Fruit fly (Drosophila melanogaster) whole organism, adult: Measurements from ENCODE around the gene CG3638.

ENCODE experiments used
- CG11617 ChIP-seq: fragments of 200-800 bp; sonication (Bioruptor generic); optimal IDR thresholded peaks from 2 replicates; lab custom pipeline; 2017; ENCODE audit warnings: mild to moderate bottlenecking, missing biosample characterization, missing genetic modification reagents, missing genetic modification characterization
- CG12768 ChIP-seq: fragments of 200-800 bp; sonication (Bioruptor generic); optimal IDR thresholded peaks from 2 replicates; lab custom pipeline; 2017; ENCODE audit warnings: missing biosample characterization, missing genetic modification characterization, mild to moderate bottlenecking, moderate library complexity, missing genetic modification reagents
- CG14711 ChIP-seq: fragments of 200-800 bp; sonication (Bioruptor generic); optimal IDR thresholded peaks from 2 replicates; lab custom pipeline; 2018; ENCODE audit warnings: missing biosample characterization, mild to moderate bottlenecking, missing genetic modification characterization, moderate library complexity
- CG1620 ChIP-seq: fragments of 200-800 bp; sonication (Bioruptor generic); optimal IDR thresholded peaks from 2 replicates; lab custom pipeline; 2016; ENCODE audit warnings: missing biosample characterization, missing genetic modification characterization
- CG33017 ChIP-seq: fragments of 200-800 bp; sonication (Bioruptor generic); optimal IDR thresholded peaks from 2 replicates; lab custom pipeline; 2018; ENCODE audit warnings: missing biosample characterization, mild to moderate bottlenecking, missing genetic modification characterization, moderate library complexity
- CG5204 ChIP-seq: fragments of 200-800 bp; sonication (Bioruptor generic); optimal IDR thresholded peaks from 2 replicates; lab custom pipeline; 2016; ENCODE audit warnings: missing biosample characterization, missing genetic modification characterization
- CG7045 ChIP-seq: fragments of 200-800 bp; sonication (Bioruptor generic); optimal IDR thresholded peaks from 2 replicates; lab custom pipeline; 2017; ENCODE audit warnings: missing biosample characterization, mild to moderate bottlenecking, missing genetic modification characterization
- CG7101 ChIP-seq: fragments of 200-800 bp; sonication (Bioruptor generic); optimal IDR thresholded peaks from 2 replicates; lab custom pipeline; 2018; ENCODE audit warnings: missing biosample characterization, mild to moderate bottlenecking, missing genetic modification characterization, moderate library complexity
- Clk ChIP-seq: fragments of 200-800 bp; sonication (Bioruptor generic); optimal IDR thresholded peaks from 2 replicates; lab custom pipeline; 2017; ENCODE audit warnings: missing biosample characterization, missing genetic modification characterization
- Crg-1 ChIP-seq: fragments of 200-800 bp; sonication (Bioruptor generic); optimal IDR thresholded peaks from 2 replicates; lab custom pipeline; 2016; ENCODE audit warnings: missing biosample characterization, missing genetic modification characterization
- Hr96 ChIP-seq: fragments of 200-800 bp; sonication (Bioruptor generic); optimal IDR thresholded peaks from 2 replicates; lab custom pipeline; 2016; ENCODE audit warnings: missing biosample characterization, missing genetic modification characterization
- Mnt ChIP-seq: fragments of 200-800 bp; sonication (Bioruptor generic); optimal IDR thresholded peaks from 2 replicates; lab custom pipeline; 2016; ENCODE audit warnings: missing biosample characterization, mild to moderate bottlenecking, missing genetic modification characterization
- bab1 ChIP-seq: fragments of 200-800 bp; sonication (Bioruptor generic); optimal IDR thresholded peaks from 3 replicates; lab custom pipeline; 2019; ENCODE audit warnings: missing biosample characterization, mild to moderate bottlenecking, missing genetic modification characterization, moderate library complexity
- cic ChIP-seq: fragments of 200-800 bp; sonication (Bioruptor generic); optimal IDR thresholded peaks from 2 replicates; lab custom pipeline; 2017; ENCODE audit warnings: missing biosample characterization, mild to moderate bottlenecking, missing genetic modification characterization, moderate library complexity
- cnc ChIP-seq, 2 experiments: fragments of >200 bp; optimal IDR thresholded peaks; 2 replicates each; lab custom pipeline; 2017
- kay ChIP-seq: fragments of 200-800 bp; sonication (Bioruptor generic); peaks from one replicate; lab custom pipeline; 2016; ENCODE audit warnings: missing biosample characterization, missing genetic modification characterization, borderline replicate concordance
- ovo ChIP-seq: fragments of 200-800 bp; sonication (Bioruptor generic); optimal IDR thresholded peaks from 2 replicates; lab custom pipeline; 2016; ENCODE audit warnings: missing biosample characterization, missing genetic modification characterization
- pad ChIP-seq: fragments of 200-800 bp; sonication (Bioruptor generic); optimal IDR thresholded peaks from 3 replicates; lab custom pipeline; 2017; ENCODE audit warnings: missing biosample characterization, missing genetic modification characterization, mild to moderate bottlenecking, moderate library complexity, missing genetic modification reagents
- tj ChIP-seq: fragments of 200-800 bp; sonication (Bioruptor generic); optimal IDR thresholded peaks from 3 replicates; lab custom pipeline; 2017; ENCODE audit warnings: missing biosample characterization, mild to moderate bottlenecking, missing genetic modification characterization, moderate library complexity
- toe ChIP-seq: fragments of 200-800 bp; sonication (Bioruptor generic); optimal IDR thresholded peaks from 2 replicates; lab custom pipeline; 2016; ENCODE audit warnings: missing biosample characterization, missing genetic modification characterization

CG3638 gene

DNA sequence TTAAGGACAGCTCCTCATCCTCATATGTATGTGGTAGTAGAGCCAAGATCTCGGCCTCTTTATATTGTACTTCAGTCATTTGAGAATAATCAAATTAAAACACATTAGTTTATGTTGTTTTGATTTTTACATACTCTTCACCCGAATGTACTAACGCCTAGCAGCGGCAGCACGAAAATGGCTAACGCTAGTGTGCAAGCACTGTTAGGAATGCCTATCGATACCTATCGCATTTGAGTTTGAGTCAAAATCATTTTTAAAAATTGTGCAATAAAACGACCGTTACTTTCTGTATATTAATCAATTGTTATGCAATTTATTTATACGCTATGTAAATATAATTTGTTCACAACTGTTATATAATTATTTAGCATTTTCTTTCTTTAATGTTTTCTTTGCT is 21.5 kb downstream of the CG3638 start, which contains the start of gene CG11398:
Gene CG11398 (minus strand): TSS at position 157 of the 400 bp plus-strand sequence.
- TF ChIP-seq CG7101 (tag; lab: Kevin White, UChicago) (no peak), cic (GFP tag; lab: Kevin White, UChicago) (peak; percentile 2), pad (GFP tag; lab: Kevin White, UChicago) (no peak), Mnt (GFP tag; lab: Kevin White, UChicago) (no peak), bab1 (GFP tag; lab: Kevin White, UChicago) (peak; percentile 40), Crg-1 (GFP tag; lab: Kevin White, UChicago) (no peak)

DNA sequence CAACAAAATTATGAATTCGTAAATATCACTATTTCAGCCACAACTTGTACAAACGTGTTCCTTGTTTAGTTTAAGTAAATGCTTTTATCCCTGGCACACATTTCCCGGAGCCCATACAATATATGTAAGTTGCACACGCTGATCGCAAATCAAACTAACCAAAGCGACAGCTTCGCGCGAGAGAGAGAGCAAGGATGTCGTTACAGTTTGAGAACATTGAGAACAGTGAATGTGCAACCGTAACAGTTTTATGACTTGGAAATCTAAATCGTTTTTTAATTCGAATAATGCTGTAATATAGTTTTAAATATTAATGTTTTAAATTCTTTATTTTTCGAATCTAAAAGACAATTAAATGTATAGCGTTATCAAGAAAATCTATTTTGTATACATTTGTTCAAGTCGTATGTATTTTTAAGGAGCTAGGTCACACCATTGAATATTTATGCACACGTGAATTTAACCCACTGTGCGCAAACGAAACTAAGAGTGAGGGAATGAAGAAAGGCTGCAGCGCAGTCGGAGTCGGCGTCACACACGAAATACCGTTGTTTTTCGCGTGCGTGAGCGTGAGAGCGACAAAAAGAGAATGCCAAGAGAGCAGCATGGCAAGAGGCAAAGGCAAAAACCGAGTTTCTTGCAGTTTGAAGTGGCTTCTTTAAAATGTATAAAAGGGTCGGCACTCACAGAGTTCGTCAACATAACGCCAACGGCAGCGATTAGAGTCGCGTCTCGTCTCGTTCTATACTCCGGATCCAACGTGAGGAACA is 27.0 kb downstream of the CG3638 start, which contains the start of gene CG11382:
Gene CG11382 (plus strand): TSS at position 720 of the 770 bp plus-strand sequence.
- no peak for TF ChIP-seq Clk (GFP tag; lab: Kevin White, UChicago)
- TF ChIP-seq Crg-1 (GFP tag; lab: Kevin White, UChicago): no peak
- no peak for TF ChIP-seq kay (GFP tag; lab: Kevin White, UChicago)
- TF ChIP-seq Mnt (GFP tag; lab: Kevin White, UChicago): no peak
- no peak for TF ChIP-seq cic (GFP tag; lab: Kevin White, UChicago)
- no peak for TF ChIP-seq CG11617 (GFP tag; lab: Kevin White, UChicago)
- no peak for TF ChIP-seq CG33017 (tag; lab: Kevin White, UChicago)
- TF ChIP-seq bab1 (GFP tag; lab: Kevin White, UChicago): no peak
- TF ChIP-seq CG1620 (GFP tag; lab: Kevin White, UChicago): no peak
- no peak for TF ChIP-seq CG14711 (tag; lab: Kevin White, UChicago)
- TF ChIP-seq CG12768 (GFP tag; lab: Kevin White, UChicago): no peak
- TF ChIP-seq CG5204 (GFP tag; lab: Kevin White, UChicago): no peak

DNA sequence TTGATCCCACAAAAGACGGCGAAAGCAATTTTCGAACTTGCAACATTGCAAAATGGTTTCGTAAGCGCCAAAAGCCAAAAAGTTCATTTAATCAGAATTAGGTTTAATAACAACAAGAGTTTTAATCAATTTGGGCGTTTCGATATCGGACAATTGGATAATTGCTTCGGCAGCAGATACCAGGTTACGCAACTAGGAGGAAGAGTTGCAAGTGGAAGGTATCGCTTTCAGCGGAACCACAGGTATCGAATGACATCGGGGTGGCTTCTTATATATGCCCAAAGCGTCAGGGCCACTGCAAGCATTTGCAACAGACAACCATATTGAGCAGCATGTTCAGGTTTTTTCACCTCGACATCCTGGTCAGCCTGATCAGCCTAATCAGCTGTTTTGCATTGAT is 30.0 kb downstream of the CG3638 start, which contains the start of gene CG14624:
Gene CG14624 (plus strand): TSS at position 301 of the 400 bp plus-strand sequence.
- no peak for TF ChIP-seq cic (GFP tag; lab: Kevin White, UChicago)
- TF ChIP-seq CG12768 (GFP tag; lab: Kevin White, UChicago): no peak
- TF ChIP-seq tj (GFP tag; lab: Kevin White, UChicago): peak; percentile 57
- no peak for TF ChIP-seq bab1 (GFP tag; lab: Kevin White, UChicago)
- TF ChIP-seq Mnt (GFP tag; lab: Kevin White, UChicago): no peak
- no peak for TF ChIP-seq Clk (GFP tag; lab: Kevin White, UChicago)
- no peak for TF ChIP-seq pad (GFP tag; lab: Kevin White, UChicago)

DNA sequence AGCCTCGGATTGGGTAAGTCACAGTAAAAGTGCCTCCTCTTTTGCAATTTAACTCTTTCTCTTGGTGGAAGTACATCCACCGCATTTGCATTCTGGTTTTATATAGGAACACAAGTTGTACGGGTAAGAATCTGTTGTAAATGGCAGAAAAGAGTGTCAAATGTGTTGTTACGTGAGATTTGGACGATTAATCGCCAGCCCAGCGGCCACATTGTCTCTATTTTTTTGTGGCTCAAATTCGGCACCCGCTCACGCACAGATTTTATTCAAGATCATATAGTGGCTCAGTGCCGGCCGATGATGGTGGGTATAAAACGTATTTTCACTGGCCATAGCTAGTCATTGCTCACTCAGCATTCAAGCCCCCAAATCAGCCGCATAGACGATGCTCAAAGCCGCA is 33.0 kb downstream of the CG3638 start, which contains the start of gene CG11381:
Gene CG11381 (plus strand): TSS at position 301 of the 400 bp plus-strand sequence.
- TF ChIP-seq toe (GFP tag; lab: Kevin White, UChicago) (no peak), CG5204 (GFP tag; lab: Kevin White, UChicago) (no peak), CG12768 (GFP tag; lab: Kevin White, UChicago) (no peak), CG11617 (GFP tag; lab: Kevin White, UChicago) (no peak), Crg-1 (GFP tag; lab: Kevin White, UChicago) (no peak), cnc (optimal IDR thresholded peaks at IDR 0.05; lab: Kevin White, UChicago) (no peak), tj (GFP tag; lab: Kevin White, UChicago) (no peak), Clk (GFP tag; lab: Kevin White, UChicago) (no peak), CG14711 (tag; lab: Kevin White, UChicago) (no peak), CG7101 (tag; lab: Kevin White, UChicago) (no peak), CG1620 (GFP tag; lab: Kevin White, UChicago) (no peak), CG33017 (tag; lab: Kevin White, UChicago) (no peak), pad (GFP tag; lab: Kevin White, UChicago) (no peak), ovo (no peak), CG7045 (GFP tag; lab: Kevin White, UChicago) (no peak), kay (GFP tag; lab: Kevin White, UChicago) (no peak), bab1 (GFP tag; lab: Kevin White, UChicago) (no peak), Hr96 (no peak), cic (GFP tag; lab: Kevin White, UChicago) (no peak), Mnt (GFP tag; lab: Kevin White, UChicago) (no peak)

DNA sequence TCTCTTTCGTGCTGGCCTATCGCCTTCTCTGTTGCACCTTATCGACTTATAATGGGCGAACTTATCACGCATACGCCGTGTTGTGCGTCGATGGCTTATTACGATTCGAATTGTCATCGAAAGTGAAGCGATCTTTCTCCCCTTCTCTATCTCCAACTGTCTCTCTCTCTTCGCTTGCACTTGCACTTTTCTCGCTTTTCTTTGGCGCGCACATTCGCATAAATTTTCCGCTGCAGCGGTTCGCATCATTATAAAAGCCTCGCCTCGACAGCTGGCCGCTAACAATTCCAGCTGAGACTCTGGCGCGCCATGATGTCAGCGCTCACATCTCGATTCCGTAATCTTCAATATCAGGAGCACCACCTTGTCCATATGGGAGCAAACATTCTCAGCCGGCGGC is 37.2 kb downstream of the CG3638 start, which contains the start of gene CG14625:
Gene CG14625 (plus strand): TSS at position 301 of the 400 bp plus-strand sequence.
- TF ChIP-seq cnc (optimal IDR thresholded peaks at IDR 0.05; lab: Kevin White, UChicago) (no peak), bab1 (GFP tag; lab: Kevin White, UChicago) (no peak), CG14711 (tag; lab: Kevin White, UChicago) (no peak), Mnt (GFP tag; lab: Kevin White, UChicago) (no peak), cic (GFP tag; lab: Kevin White, UChicago) (no peak)

DNA sequence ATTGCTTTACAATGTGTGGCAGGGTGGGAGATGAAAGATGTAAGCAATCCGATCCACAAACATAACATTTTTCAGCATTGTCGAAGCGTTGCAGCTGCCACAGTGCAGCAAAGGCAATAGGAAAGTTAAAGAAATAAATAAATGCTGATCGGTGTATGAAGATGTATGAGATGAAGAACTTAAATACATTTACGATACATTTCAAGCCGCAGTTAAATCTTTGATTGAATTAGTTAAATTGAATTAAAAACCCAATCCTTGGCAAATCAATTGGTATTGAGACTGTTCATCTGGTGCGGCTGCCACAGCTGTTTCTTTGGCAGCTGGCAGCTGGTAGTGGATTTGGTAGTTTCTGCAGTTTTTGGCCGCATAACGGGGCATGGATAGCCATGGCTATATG is 38.6 kb downstream of the CG3638 start:
- no peak for TF ChIP-seq bab1 (GFP tag; lab: Kevin White, UChicago)
- TF ChIP-seq CG7045 (GFP tag; lab: Kevin White, UChicago): no peak
- no peak for TF ChIP-seq kay (GFP tag; lab: Kevin White, UChicago)
- no peak for TF ChIP-seq toe (GFP tag; lab: Kevin White, UChicago)
